Worm (Caenorhabditis elegans): ENCODE results near the gene F09G8.10.

ce11 chrIII:8265753-8266152 lies 6.2 kb downstream of the F09G8.10 start, which contains the start of gene mrps-9:
- TF ChIP-seq flt-1 (GFP tag; IDR thresholded peaks at IDR 0.05), result no peak
- no peak for TF ChIP-seq ama-1 (optimal IDR thresholded peaks at IDR 0.05)
- no peak for TF ChIP-seq tbx-37 (GFP tag; conservative IDR thresholded peaks at IDR 0.05)
- TF ChIP-seq B0310.2 (tag; optimal IDR thresholded peaks at IDR 0.05), result no peak
- no peak for TF ChIP-seq scrt-1 (GFP tag; IDR thresholded peaks at IDR 0.05)
- no peak for TF ChIP-seq ceh-13 (GFP tag; optimal IDR thresholded peaks at IDR 0.05)
- TF ChIP-seq ets-7 (tag; optimal IDR thresholded peaks at IDR 0.05), result no peak
- no peak for TF ChIP-seq aly-1 (tag; optimal IDR thresholded peaks at IDR 0.05)
- no peak for TF ChIP-seq pes-1 (GFP tag; IDR thresholded peaks at IDR 0.05)
- no peak for TF ChIP-seq tbx-11 (GFP tag; IDR thresholded peaks at IDR 0.05)
- TF ChIP-seq sea-1 (GFP tag; conservative IDR thresholded peaks at IDR 0.05), result no peak
